Fruit fly (Drosophila melanogaster) S2 (cell line): ENCODE measurements around the gene Fum1.

Experiments used
- CG8478 ChIP-seq: fragments of >200 bp; optimal IDR thresholded peaks from 2 replicates; lab custom pipeline; 2018
- CTCF ChIP-seq, 2 experiments: fragments of >200 bp; optimal IDR thresholded peaks; 2 replicates each; lab custom pipeline; 2018

DNA sequence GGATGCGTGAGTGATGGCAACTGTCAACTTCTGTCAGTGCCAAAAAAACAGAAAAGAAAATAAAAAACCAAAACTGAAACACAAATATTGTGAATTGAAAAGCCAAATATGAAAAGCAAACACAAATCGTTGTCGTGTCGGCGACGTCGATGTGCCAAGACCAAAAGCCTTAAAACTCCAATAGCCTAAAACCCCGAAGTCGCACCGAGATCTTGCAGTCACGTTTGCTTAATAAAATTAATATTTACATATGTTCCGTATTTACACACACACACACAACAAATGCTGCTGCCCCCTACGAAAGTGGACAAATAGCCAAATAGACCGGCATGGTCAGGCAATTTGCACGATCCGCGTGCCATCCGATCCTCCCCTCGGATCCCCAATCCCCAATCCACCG lies 40.1 kb upstream of the Fum1 start:
- TF ChIP-seq CG8478 (no peak), CTCF (optimal IDR thresholded peaks at IDR 0.05; lab: Kevin White, UChicago) (no peak)
